Fruit fly (Drosophila melanogaster) whole organism, larva: ENCODE data around the gene Ugt36D1.
A peak's percentile ranks its signal among the peaks of the same experiment; 100 is the strongest.

Experiments used
- noc ChIP-seq: fragments of 200-800 bp; sonication (Bioruptor generic); optimal IDR thresholded peaks from 3 replicates; lab custom pipeline; 2019; ENCODE audit warnings: missing biosample characterization, mild to moderate bottlenecking, missing genetic modification characterization, moderate library complexity

Gene Ugt36D1

DNA sequence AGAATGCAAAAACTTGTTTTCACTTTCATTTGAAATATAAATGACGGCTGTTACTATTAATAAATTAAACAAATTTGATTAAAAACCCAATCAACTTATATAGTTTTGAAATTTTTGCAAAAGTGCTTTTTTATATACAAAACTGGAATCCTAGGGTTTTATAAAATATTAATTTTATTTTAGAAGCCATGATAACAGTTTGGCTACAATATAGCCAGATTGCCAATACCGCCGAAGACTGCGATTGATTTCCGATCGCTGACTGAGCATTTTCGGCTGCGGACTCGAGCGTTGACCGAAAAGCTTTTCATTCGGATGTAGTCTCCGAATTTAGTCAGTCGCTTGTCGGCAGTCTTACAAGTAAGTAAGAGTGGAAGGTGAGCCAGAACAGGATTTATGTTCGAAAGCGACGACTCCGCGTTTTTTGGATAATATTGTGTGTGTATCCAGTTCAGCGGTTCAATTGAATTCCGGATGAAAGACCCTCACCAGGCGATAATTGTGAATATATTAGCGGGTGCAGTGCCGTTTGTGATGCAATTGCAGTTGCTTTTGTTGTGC lies at the start of gene Ugt36D1:
Gene Ugt36D1 (plus strand): TSS at position 306 of the 561 bp plus-strand sequence.
- TF ChIP-seq noc (tag; lab: Kevin White, UChicago): peak; percentile 24

DNA sequence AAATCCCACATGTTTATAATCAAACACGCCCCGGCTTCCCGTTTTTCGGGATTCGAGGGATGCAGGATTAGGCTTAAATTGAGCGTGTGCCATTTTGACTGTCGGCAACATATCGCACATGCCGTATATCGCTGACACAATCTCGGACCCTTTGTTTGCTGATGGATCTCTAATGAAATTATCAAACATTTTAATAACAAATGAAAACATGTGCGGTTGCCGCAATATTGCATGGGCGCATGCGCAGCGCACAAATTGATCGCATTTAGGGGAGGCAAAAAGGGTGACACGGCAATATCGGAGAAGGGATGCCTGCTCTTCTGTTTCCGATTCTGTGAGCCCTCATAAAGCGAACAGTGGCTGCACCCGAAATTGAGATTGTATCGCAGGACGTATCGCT lies 48.1 kb upstream of the Ugt36D1 start:
- TF ChIP-seq noc (tag; lab: Kevin White, UChicago): no peak

DNA sequence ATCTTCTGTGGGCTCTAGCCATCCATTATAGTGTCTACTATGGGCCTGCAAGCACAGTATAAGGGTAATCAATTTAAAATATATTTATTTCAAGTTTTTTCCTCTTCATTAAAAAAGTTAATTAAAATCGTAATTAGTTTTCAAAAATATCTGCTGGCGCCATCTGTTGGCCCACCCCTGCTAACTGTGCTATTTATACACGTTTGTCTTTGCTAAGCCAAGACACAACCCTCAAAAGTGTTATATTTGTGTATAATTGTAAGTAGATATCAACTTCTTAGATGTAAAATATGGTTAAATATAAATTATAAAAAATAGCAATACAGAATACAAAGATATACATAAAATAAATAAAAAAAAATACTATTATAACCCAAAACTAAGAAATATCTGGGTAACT lies 46.8 kb upstream of the Ugt36D1 start:
- TF ChIP-seq noc (tag; lab: Kevin White, UChicago): no peak

DNA sequence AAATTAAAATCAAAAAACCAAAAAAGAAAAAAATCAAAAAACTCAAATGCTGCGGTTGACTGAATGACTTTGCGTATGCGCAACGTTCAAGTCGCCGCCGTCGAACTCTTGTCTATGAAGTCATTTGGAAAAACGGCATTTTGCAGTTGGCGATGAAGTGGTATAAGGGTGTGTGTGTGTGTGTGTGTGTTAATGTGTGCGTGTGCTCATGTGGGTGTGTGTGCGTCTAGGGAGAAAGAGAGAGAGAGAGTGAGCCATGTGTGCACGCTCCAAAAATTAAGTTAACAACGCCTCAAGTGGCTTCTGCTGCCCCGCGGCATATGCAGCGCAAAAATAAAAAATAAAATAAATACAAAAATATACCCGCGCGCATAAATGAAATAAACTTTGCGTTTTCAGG lies 45.9 kb upstream of the Ugt36D1 start:
- no peak for TF ChIP-seq noc (tag; lab: Kevin White, UChicago)

DNA sequence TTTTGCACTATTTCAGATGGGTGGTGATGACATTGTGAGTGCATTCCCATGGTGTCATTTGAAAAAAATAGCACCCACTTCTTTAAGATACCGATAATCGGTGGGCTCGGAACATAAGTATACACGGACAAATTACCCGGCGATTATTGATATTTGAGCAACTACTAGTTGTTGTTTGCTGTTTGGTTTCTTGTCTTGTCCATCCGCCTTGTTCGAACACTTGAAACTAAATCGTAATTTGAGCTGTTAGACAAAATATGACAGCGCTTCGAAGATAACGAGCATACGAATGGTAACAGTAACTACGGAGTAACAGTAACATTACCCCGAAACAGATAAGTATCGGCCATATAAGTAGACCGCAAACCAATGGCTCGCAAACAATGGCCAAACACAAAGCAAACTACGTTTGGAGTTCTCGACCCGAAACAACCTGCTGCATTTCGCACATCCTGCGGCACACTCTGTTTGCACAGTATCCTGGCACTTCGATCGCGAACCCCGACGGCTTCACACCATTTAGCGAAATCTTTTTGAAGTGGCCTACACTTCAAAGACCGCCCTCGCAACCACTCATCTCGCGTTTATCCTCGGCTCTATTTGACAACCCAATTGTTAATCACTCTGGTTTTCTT lies 42.3 kb upstream of the Ugt36D1 start:
- TF ChIP-seq noc (tag; lab: Kevin White, UChicago): no peak

DNA sequence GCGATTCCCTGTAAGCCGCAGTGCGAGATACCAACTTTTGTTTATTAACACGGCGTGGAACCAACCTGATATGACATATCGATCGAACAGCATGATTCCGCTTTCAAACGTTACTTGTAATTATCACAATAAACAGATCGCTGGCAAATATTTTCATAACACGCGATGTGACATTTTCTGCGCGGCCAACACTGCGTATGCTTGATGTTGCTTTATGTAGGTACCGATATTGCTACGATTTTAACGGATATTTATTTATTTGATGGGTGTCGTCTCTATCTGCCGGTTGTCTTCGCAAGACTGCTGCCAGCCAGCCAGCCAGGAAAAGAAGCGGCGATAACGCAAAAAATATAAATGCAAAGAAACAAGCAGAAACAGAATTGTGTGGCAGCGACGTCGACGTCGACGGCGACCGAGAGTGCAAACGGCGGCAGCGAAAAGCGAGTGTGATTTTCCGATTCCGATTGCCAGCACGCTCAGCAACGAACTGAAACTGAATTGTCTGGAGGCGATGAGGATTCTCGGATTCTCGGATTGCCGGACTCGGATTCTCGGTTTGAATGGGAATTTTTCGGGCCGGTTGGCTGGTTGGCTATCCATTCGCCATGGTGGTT lies 41.0 kb upstream of the Ugt36D1 start:
- no peak for TF ChIP-seq noc (tag; lab: Kevin White, UChicago)

DNA sequence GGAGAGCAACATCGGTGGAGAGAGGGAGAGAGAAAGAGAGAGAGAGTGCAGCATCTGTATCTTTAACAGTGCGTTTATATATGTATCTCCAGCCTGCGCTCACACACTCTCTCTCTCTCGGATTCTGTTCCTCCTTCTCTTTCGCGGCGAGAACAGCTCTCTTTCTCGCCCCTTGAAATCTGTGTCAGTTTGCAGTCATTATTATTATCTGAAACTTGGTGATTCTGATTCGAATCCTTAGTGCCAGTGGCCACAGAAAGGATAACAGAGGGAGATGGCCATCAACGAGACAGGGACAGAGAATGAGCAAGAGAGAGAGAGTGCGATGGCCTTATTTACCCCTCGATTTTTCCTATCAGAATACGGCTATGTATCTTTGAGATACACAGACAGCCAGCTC lies 40.4 kb upstream of the Ugt36D1 start:
- no peak for TF ChIP-seq noc (tag; lab: Kevin White, UChicago)

DNA sequence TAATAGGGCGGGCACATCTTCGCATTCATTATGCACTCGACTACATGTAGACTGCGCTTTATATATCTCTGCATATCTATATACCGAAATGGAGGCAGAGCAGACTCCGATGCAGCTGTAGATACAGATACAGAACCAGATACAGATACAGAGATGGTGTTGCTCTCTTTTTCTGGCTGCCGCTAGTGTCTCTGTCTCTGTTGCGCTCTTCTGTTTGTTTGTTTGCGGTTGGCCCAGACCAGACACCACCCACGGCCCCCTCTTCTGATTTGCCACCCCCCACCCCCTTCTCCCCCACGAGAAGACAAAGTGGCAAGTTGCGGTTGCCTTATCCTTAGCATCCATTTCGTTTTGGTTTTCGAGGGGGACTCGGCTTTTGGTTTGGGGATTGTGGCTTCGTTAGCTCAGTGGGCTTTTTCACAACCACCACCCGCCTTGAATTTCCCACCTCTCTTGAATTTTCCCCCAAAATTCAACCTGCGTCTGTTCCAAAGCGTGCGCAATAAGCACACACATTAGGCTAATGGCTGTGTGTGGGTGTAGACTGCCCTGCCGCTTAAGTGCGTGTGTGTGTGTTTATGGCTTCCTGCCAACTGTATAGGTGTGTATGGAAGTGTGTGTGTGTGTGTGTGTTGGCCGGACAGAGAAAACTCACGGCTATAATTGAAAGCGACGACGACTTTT lies 39.8 kb upstream of the Ugt36D1 start:
- no peak for TF ChIP-seq noc (tag; lab: Kevin White, UChicago)

DNA sequence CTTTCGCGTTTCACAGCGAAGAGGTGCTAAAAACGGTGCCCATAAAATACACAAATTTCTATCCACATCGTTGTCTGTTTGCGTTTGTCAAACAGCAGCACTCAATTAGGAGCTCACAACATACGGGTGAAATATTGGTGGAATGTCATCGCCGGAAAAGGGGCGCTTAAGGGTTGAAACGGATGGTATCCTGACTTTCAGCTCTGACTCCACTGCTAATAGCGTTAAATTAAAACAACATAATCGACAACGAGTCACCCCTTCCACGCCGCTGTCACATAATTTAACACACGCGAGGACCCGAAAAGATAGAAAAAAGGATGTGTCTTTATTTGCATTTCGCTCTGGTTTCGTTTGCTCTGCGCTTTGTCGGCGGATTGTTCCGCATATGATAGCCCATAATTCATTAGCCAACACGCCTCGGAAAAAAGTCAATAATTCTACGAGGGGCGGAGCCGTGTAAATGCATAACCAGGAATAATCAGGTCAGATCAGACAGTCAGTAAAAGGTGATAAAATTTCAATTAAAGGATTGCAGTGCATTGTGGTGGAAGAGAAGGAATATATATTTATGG lies 38.2 kb upstream of the Ugt36D1 start:
- TF ChIP-seq noc (tag; lab: Kevin White, UChicago): no peak

DNA sequence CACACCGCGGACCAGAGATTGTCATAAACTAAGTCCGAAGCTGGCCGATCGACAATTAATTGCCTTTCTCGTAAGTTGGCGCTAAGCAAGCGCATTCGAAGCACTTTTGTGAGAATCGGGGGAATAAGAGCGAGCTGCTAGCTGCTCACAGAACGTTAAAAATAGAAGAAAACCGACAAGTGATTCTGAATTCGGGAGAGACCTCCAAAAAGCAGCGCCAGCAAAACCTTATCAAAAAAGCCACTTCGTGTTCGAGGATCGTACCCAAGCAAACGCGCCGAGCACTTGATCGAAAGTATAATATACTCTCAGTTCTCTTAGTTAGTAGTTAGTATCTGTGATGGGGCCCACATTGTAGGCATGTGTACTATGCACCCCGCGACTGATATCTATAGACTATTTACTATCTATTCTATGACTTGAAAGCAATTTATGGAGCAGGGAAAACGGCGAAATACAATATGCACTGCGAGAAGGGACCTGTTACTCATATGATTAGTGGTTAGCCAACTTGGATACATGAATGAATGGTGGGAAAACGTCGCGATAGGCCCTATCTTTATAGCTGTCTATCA lies 35.8 kb upstream of the Ugt36D1 start:
- TF ChIP-seq noc (tag; lab: Kevin White, UChicago): peak; percentile 30

DNA sequence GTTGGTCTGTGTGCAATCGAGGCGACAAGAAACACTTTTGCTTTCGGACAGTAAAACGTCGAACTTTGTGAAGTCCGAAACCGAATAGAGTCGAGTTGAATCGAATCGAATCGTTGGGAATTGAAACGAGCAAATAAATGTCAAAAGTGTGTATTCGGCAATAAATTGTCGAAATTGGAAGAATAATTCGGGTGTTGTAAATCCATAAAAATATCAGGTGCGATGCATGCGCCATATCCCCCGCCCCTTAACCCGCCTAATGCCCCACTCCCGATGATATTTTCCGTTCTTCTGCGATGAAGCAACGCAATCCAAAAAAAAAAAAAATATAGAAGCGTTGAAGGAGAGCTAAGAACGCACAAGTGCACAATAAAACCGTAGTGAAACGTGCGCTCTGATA lies 34.4 kb upstream of the Ugt36D1 start:
- no peak for TF ChIP-seq noc (tag; lab: Kevin White, UChicago)

DNA sequence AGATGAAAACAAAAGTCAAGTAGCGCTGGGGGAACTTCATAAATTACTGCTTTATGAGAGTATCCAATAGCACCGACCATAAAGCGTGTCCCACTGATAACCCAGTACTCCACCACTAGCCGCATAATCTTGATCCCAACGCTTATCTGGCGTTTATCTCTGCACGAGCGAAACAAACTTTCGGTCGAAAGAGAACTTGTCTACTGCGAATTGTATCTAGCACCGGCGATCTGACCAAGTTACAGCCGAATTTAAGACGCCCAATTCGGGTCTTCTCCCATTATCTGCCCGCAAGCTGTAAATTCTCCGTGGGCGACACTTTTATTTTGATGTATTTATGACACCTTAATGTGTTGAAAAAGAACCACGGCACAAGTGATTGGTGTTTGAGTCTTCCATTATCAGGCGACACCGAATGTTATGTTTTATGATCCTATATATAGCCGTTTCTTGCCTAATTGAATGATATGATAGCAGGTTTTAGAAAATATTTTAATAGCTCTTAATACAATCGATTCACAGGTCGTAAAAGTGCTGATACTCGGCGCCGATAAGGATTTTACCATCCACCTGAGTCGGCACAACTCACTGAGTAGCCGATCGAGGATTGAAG lies 33.5 kb upstream of the Ugt36D1 start:
- peak; percentile 87 for TF ChIP-seq noc (tag; lab: Kevin White, UChicago)

DNA sequence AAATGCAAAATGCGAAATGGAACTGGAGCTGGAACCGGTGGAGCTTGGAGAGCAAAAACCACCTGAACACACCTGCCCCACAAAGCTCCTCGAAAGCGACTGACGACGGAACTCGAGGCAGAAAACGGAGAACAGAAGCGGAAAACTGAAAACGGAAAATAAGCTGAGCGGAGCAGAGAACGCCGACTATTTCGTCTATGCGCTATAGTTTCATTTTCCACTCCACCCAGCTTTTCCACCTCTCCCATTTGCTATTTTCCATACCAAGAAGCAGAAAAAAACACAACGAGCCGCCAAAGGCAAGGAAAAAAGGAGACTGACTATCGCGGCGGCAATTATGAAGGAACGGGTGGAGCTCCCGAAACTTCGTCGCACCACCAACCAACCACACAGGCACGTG lies 30.5 kb upstream of the Ugt36D1 start, which contains the start of gene ham:
Gene ham (minus strand): TSS at position 101 of the 400 bp plus-strand sequence.
- no peak for TF ChIP-seq noc (tag; lab: Kevin White, UChicago)

DNA sequence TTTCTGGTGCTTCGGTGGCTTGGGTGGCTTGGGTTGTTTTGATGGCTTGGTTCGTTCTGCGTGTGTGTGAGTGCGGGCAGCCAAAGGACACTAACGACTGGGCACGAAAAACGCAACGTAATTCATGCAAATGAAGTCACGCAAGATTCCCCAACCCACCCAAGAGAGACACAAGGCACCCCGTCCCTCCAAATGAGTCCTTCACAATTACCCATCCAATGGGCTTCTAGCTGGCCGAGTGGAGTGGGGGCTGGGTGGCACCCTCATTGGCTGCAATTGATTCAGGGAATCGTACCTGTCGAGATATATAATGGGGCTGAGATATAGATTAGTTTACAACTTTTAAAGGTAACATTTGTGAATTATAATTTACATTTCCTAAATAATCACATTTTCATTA lies 30.1 kb upstream of the Ugt36D1 start:
- TF ChIP-seq noc (tag; lab: Kevin White, UChicago): no peak

DNA sequence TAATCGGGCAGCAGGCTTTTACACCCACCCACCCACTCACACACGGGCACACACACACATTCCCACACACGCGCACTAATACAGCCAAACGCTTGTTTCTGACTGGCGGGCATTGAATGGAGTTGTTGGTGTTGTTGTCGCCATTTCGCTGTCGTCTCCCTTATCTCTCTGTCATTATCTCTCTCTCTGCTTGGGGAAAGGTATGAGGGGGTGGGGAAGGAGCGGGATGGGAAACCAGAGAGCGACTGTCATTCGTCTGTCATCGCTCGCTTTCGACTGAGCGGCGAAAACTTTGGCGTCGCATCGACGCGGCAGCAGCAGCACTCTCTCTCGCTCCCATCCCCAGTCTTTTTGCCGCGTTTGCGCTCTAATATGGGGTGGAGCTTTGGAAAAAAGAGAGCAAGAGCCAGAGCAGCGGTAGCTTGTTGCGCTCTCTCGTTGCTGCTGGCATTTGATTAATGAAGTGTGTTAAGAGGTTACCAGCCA lies 27.4 kb upstream of the Ugt36D1 start:
- TF ChIP-seq noc (tag; lab: Kevin White, UChicago): peak; percentile 1
